Worm (Caenorhabditis elegans) whole organism, late embryonic: ENCODE measurements around the gene srh-190.

Experiments
- F13H6.1 ChIP-seq: sonication (generic microtip); optimal IDR thresholded peaks from 2 replicates; lab custom pipeline; 2016; ENCODE audit warnings: missing genetic modification characterization, missing compliant biosample characterization
- ceh-6 ChIP-seq: fragments of 200-800 bp; sonication (Bioruptor generic); optimal IDR thresholded peaks from 2 replicates; lab custom pipeline; 2018; ENCODE audit warnings: mild to moderate bottlenecking, missing genetic modification characterization, missing compliant biosample characterization
- pha-2 ChIP-seq: sonication (generic microtip); optimal IDR thresholded peaks from 2 replicates; lab custom pipeline; 2017; ENCODE audit warnings: mild to moderate bottlenecking, missing genetic modification characterization, missing compliant biosample characterization

- TF ChIP-seq pha-2 (tag; lab: Kevin White, UChicago): no peak
- TF ChIP-seq F13H6.1 (tag; lab: Kevin White, UChicago): no peak
- no peak for TF ChIP-seq ceh-6 (GFP tag; lab: Kevin White, UChicago)
Measured at ce11 chrV:3891919-3892318, 11.0 kb upstream of the srh-190 start, which contains the start of gene C17E7.12.
